Fruit fly (Drosophila melanogaster) S2 (cell line): ENCODE data around the gene Jupiter.

Experiments
- CG8478 ChIP-seq: fragments of >200 bp; optimal IDR thresholded peaks from 2 replicates; lab custom pipeline; 2018
- CTCF ChIP-seq, 2 experiments: fragments of >200 bp; optimal IDR thresholded peaks; 2 replicates each; lab custom pipeline; 2018

Jupiter gene

DNA sequence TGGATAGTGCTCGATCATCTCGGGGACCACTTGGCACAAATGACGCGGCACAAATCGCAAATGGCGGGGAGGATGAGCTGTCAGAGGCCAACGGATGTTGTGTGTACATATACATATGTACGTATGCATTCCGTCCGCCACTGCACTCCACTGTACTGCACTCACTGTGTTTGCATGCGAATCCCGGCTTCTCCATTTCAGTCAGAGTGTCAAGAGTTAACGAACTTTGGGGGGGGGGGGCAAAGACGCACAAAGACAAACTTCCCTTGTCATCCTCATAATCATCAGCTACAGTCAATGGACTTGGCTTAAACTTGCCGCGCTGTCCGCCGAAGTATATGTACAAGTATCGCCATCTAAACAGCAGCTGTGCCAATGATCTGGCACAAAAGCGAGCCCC lies 5.6 kb downstream of the Jupiter start:
- no peak for TF ChIP-seq CG8478
- TF ChIP-seq CTCF (optimal IDR thresholded peaks at IDR 0.05; lab: Kevin White, UChicago), result no peak

DNA sequence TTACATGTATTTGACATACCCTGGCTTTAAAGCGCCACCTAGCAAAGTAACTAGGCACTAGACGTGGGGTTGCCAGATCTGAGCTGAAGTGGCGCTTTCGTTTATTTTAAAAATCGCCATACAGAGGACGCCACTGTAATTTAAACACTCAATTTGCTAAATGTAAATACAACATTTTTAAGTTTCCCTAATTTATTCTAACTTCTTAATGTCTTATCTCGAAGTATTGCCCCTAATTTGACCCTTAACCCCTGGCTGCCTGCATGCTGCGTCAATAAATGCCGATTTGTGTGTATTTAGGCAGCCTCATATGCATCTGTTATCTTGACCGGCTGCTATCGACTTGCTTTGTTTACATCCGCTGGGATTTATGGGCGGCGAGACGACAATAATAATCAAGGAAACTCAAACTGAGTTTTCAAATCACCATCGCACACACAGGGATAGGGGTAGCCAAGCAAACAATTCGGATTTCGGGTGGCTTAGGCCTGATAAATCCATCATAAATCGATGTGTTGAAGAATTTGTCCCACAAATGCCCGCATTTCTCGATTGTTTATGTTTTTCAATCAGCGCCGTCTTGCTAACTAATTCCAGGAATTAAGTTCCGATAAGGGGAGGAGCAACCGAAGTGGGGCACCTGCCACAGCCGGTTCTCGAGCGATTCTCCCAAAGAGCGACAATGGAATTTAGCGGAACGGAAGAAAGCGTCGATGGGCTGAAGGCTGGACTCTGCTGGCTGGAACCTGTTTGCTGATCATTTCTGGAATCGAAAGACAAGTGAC lies 6.3 kb downstream of the Jupiter start:
- TF ChIP-seq CTCF (optimal IDR thresholded peaks at IDR 0.05; lab: Kevin White, UChicago) (peak; percentile 95 to 98), CG8478 (no peak)

DNA sequence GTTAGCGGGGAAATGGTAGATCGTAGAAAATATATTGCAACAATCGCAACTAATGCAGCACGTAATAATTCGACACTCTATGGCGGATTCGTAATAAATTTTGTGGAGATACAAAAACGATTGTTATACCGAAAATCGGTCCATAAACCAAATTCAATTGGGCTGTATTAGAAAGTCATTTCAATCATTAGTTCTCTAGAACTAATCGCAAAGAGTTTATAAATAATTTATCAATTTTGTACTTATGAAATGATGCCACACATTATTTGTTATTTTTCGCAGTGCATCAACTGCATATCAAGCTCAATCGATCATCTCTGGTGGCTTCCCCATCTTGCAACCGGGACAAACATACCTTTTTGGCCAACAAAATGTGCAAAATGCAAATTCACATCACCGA lies 7.2 kb downstream of the Jupiter start:
- TF ChIP-seq CG8478, result no peak
- no peak for TF ChIP-seq CTCF (optimal IDR thresholded peaks at IDR 0.05; lab: Kevin White, UChicago)

DNA sequence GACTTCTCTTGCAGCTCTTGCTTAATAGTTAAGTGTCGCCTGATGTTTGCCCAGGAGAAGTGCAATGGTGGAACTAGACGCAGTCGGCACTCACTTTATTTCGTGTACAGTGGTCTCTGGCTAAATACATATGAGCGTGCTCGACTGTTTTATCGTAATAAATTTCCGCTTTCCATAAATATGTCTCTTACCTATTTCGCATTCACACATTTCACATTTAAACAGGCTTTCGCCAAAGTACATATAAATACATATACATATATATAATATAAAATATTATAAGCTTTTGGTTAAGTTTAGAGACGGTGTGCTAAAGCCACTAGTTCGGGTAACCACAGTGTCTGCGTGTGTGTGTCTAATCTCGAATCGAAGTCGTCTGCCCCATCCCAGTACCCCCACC lies 13.0 kb downstream of the Jupiter start:
- TF ChIP-seq CTCF (optimal IDR thresholded peaks at IDR 0.05; lab: Kevin White, UChicago), result no peak
- TF ChIP-seq CG8478, result no peak

DNA sequence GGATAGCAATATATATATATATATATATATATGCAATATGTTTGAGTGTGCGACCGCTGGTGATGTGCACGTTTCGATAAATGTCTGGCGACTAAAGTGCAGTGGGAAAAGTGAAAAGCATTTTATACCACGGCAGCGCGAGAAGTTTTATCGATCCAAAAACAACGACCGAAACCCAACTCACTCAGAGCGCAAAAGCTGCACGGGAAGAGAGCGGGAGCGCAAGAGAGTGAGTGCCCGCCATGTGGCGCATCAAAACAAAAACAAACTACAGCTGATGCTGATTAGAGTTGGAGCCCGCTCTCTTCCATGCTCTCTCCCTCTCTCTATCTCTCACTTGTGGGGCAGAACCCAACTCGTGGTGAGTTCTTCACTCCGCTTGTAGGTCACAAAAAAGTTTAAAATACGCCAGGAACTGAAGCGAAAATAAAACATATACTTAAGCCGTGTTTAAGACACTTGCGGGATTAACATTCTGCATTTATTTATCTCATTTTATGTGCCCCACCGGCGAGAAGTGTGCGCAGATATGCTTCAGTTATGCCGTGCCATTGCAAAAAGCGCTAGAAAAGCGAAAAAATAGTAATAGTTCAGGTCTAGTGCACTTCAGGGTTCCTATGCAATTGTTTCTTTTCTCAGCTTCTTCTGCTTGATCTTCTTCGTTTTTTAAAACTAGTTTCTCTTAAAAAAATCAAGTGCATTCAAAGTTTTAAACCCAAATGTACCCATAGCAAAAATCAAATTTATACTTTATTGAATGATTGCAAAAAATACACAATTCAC lies 14.9 kb downstream of the Jupiter start:
- TF ChIP-seq CTCF (optimal IDR thresholded peaks at IDR 0.05; lab: Kevin White, UChicago) (no peak), CG8478 (no peak)

DNA sequence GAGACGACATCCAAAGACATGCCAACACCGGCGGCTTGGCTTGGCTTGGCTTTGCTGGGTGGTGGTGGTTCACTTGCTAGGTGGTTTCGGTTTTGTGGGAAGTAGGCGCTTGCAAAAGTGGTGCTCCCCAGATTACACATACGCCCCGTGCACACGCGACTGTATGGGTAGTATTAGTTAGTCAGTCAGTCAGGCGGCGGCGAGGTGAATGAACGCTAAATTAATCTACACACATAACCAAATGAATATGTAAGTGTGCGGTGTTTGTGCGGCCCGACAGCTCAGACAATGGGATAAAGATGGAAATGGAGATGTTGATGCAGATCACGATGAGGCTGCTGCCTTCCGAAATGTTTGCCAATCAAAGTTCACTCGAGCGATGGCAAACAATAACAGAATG lies 16.6 kb downstream of the Jupiter start:
- no peak for TF ChIP-seq CG8478
- no peak for TF ChIP-seq CTCF (optimal IDR thresholded peaks at IDR 0.05; lab: Kevin White, UChicago)

DNA sequence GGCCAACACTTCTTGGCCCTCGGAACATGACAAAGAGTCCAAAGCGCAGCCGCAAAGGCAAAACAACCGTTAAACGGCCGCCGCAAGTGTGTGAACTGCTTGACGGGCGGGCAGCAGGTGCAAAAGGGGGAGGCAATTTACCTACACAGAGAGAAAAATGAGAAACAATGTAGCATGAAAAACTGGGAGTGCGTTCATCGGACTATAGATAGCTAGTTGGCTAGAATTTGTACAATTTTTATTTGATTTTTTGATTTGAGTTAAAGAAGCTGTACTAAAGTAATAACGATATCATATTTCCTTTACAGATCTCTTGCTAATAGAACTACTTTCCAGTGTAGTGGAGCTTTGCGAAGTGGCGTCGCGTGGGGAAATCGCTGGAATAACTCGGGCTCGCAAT lies 24.2 kb downstream of the Jupiter start:
- TF ChIP-seq CG8478 (no peak), CTCF (optimal IDR thresholded peaks at IDR 0.05; lab: Kevin White, UChicago) (no peak)

DNA sequence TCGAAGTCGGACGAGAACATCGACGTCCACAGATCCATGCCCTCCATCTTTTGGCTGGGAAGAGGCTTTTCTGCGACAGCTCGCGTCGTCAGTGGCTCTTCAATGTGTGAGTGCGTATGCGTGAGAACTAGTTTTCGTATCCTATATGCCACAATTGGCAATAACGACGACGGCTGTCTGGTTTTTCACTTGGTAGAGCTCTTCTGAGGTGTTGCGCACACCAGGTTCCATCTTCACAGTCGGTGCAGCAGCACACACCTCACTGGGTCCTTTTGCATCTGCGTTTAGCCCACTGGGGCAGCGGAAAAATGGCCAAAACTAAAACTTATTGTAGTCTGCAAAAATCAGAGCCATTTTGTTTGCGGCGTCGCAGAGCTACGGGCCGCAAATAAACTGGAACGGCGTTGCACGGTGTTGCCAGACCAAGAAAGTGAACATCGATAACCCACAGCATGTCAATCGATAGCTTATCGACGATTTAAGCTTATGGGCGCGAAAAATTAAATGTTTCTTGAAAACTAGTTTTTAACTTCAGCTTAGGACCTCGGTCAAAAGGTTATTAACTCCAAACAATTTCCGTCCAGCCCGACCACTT lies 29.8 kb downstream of the Jupiter start, which contains the start of gene CG6791:
Gene CG6791 (minus strand): TSS at position 383 of the 595 bp plus-strand sequence.
- TF ChIP-seq CG8478, result no peak
- peak; percentile 54 to 61 for TF ChIP-seq CTCF (optimal IDR thresholded peaks at IDR 0.05; lab: Kevin White, UChicago)

DNA sequence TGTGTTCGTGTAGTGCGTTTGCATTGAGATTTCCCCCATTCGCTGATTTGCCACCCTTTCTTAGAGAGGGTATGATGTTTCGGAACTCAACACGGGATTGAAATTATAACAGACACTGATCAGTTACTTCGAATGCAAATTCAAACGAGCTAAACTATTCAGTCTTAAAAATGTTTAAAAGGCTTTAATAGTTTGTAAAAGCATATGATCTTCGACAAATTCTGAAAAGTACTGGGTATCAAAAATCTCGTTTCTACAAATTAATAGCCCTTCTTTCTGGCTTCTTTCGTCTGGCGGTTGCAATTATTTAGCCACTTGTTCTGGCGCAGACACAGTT lies 37.5 kb downstream of the Jupiter start:
- no peak for TF ChIP-seq CTCF (optimal IDR thresholded peaks at IDR 0.05; lab: Kevin White, UChicago)

DNA sequence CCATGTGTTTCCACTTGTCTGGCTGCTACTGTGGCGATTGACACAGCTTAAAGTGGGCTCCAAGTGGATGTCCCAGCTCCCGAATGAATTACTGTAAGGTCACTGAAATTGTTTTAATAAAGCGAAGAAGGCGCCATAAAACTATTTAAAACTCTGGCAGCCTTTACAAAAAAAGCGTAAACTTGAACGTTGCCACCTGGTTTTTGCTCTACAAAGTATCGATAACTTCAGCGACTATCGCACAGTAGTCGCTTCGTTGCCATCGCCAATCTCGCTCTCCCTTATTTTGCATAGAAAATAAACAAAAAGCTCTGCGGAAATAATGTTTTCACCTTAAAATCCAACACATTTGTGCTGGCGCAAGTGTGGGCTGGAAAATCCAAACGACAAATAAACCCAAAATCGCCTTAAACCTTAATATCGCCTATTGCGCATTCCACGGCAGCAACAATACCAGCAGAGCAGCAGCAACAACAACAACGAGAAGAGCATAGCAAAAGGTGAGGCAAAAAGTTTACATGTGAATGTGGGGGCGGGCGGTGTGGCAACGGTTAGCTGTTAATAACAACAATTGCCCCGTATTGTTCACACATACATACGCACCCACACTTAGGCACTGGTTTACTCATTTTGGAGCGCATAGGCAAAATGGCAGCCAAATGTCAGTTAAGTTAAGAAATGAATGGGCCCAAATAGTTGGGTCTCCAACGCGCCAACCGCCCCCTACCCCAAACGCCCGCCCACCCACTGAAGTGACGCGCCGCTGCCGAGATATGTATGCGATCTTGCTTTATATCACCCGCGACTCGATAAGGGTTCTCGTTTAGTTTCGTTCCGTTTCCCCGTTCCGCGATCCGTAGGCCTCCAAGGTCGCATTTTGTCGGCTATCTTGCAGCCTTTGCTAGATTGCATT lies 38.1 kb downstream of the Jupiter start, which contains the start of gene wkd:
Gene wkd (plus strand): TSS at position 237 of the 913 bp plus-strand sequence.
- TF ChIP-seq CG8478 (no peak), CTCF (optimal IDR thresholded peaks at IDR 0.05; lab: Kevin White, UChicago) (peak; percentile 4 to 47)

DNA sequence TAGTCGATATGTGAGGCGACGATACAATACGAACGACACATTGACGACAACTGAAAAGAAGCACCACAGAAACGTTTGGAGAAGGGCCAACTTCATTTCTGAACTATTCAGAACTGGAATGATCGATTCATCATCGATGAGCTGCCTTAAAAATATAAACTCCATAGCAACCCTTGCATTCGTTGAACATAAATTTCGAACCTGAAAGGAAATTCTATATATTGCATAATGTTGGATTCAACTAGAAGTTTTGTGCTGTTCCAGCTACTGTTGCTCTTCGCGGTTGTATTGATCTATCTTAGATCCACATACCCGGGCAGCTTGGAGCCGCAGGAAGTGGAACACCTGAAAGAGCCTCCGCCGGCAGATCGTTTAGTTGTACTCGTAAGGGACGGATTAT lies 41.1 kb downstream of the Jupiter start, which contains the start of the genes CG6790 and CG5342:
Gene CG6790 (minus strand): TSS at position 101 of the 400 bp plus-strand sequence.
Gene CG5342 (plus strand): TSS at position 182 of the 400 bp plus-strand sequence.
- TF ChIP-seq CG8478 (no peak), CTCF (optimal IDR thresholded peaks at IDR 0.05; lab: Kevin White, UChicago) (no peak)

DNA sequence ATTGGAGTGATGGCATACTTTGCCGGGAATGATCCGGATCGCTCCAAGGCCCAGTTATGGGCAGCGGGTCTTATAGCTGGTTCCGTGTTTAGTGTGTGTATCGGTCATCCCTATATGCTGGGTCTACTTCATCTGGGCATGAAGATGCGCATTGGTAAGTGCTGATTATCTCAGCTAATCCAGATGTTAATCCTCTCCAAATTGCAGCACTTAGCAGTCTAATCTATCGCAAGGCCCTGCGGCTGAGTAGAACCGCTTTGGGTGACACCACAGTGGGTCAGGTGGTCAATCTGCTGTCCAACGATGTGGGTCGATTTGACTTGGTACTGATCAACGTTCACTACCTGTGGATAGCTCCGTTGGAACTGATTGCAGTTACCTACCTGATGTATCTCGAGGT lies 48.3 kb downstream of the Jupiter start:
- TF ChIP-seq CG8478 (no peak), CTCF (optimal IDR thresholded peaks at IDR 0.05; lab: Kevin White, UChicago) (no peak)

DNA sequence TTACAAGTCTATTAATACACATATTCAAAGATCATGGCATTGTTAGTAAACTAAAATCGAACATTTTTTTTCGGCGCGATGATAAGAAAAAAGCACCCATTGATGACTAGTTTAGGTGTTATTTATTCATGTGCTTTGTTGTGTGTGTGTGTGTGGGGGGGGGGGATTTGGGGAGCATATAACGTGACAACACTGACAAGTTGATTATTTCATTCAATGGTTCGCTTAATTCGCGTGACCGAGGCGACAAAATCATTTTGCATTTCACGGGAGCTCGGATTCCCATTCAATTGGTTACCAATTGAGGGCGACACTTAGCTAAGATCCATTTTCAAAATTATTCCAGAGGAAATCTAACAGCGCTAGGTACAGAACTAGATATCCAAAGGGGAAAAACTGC lies 49.7 kb downstream of the Jupiter start:
- TF ChIP-seq CTCF (optimal IDR thresholded peaks at IDR 0.05; lab: Kevin White, UChicago), result no peak
- TF ChIP-seq CG8478, result no peak

DNA sequence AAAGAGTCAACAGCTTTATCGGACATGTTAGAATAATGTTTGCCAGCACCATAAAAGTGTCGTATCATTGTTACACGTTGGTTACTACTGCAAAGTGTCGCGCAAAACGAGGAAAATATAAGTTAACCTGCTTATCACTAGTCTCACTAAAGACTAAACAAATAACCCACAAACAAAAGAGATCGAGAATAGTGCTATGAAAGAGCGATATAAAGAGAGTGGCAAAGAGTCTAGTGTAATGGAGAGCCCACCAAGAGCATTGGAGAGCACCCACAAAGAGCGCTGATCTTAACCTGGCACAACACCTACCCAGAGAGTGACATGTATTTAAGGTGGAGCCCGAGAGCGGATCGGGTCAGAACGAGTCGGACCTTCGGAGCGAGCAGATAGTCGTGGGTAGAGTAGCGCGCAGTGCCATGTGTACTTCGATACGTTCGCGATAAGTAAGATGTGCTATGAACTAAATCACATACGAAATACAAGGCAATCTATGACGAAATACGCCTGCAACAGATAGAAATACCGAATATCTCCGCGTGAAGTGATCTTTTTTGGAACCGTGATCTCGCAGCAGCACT lies 50.7 kb downstream of the Jupiter start, which contains the start of gene Mrp4:
Gene Mrp4 (plus strand): TSS at position 378 of the 578 bp plus-strand sequence.
- TF ChIP-seq CG8478, result no peak
- TF ChIP-seq CTCF (optimal IDR thresholded peaks at IDR 0.05; lab: Kevin White, UChicago), result no peak
